Worm (Caenorhabditis elegans) whole organism, L1 larva: ENCODE data around the gene ras-2.

Experiments used
- ceh-82 ChIP-seq, 3 experiments: fragments of 150-350 bp in 1 of 3; sonication (generic microtip) in 2 of 3; optimal IDR thresholded peaks; 2 replicates each; lab custom pipeline; 2014 to 2017; ENCODE audit warnings: missing biosample characterization in 3 of 3, missing genetic modification characterization in 3 of 3
- dpl-1 ChIP-seq, 3 experiments: fragments of 150-350 bp in 2 of 3; sonication (generic microtip) in 1 of 3; optimal IDR thresholded peaks; 2 replicates each; lab custom pipeline; 2014 to 2017; ENCODE audit warnings: missing biosample characterization in 3 of 3, missing genetic modification characterization in 3 of 3, missing genetic modification reagents in 3 of 3
- egl-13 ChIP-seq: sonication (generic microtip); optimal IDR thresholded peaks from 2 replicates; lab custom pipeline; 2016; ENCODE audit warnings: missing genotype, missing genetic modification reagents, missing genetic modification characterization, missing compliant biosample characterization
- egl-27 ChIP-seq, 2 experiments: fragments of 150-350 bp in 1 of 2; sonication (generic microtip); optimal IDR thresholded peaks; 3 replicates each; lab custom pipeline; 2017 to 2018; ENCODE audit warnings: missing biosample characterization in 2 of 2, missing genetic modification characterization in 2 of 2, missing genetic modification reagents in 2 of 2
- mep-1 ChIP-seq: fragments of 150-350 bp; optimal IDR thresholded peaks from 2 replicates; lab custom pipeline; 2014; ENCODE audit warnings: missing biosample characterization, missing genetic modification characterization
- snpc-4 ChIP-seq: fragments of 150-350 bp; optimal IDR thresholded peaks from 2 replicates; lab custom pipeline; 2014; ENCODE audit warnings: missing biosample characterization, missing genetic modification characterization
- unc-130 ChIP-seq: fragments of 150-350 bp; optimal IDR thresholded peaks from 2 replicates; lab custom pipeline; 2017; ENCODE audit warnings: missing biosample characterization, missing genetic modification characterization, inconsistent platforms
- zag-1 ChIP-seq: fragments of 150-350 bp; optimal IDR thresholded peaks from 2 replicates; lab custom pipeline; 2014; ENCODE audit warnings: missing biosample characterization, missing genetic modification characterization

DNA sequence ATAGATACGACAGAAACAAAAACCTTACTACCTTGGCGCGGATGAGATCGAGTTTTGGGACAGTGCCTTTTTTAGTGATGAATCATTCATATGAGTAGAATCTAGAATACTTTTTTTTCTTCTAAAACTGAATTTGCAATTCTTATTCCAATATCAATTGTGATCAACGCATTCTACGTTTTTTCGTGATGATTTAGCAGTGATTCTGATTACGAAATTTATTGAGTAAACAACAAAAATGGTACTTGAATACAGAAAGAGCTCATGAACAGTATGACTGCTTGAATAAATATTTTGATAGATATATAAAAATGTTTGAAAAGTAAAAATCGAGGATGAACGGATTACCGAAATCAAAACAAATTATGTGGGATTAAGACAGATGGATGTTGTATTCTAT lies 24.8 kb downstream of the ras-2 start, which contains the start of gene him-18:
- TF ChIP-seq dpl-1 (GFP tag; optimal IDR thresholded peaks at IDR 0.05; lab: Kevin White, UChicago) (no peak), zag-1 (no peak), snpc-4 (tag; lab: Kevin White, UChicago) (no peak), egl-27 (tag; optimal IDR thresholded peaks at IDR 0.05; lab: Kevin White, UChicago) (no peak), egl-13 (tag; lab: Kevin White, UChicago) (no peak), unc-130 (no peak), mep-1 (tag; lab: Kevin White, UChicago) (no peak), ceh-82 (tag; optimal IDR thresholded peaks at IDR 0.05; lab: Kevin White, UChicago) (no peak)
